Comparison of ENCODE assay signal across 1 fruit fly cellular context in the genomic region with DNA sequence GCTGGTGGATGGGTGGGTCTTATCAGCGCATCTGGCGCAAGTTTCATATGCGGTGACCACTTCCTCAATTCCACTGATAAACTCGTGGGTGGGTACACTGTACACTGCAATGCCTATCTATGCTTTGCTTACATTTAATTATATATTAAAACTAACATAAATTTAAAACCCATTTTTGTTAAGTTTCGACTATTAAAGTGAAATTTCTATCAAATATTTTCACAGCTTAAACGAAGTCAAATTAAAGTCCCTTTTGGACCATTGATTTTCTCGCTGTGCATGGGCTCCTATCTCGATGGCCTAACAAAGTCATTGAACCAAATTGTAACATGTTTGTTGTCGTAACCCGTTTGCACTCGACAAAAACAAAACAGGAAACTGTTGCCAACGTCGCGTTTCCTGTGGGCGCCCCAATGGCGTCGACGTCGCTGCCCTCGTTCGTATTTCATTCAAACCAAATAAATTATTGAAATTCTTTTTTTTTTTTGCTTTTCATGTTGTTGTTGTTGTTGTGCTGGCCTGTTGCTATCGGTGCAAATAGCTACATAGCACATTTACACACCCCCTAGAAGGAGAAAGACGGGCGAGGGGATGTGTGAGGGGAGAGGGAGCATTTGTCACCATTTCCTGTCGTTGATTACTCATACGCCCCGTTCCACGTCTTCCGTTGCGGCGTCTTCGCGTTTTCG.
TF ChIP-seq lines count a peak whose summit lies in the region.

No protein-coding gene starts in this region.

TF ChIP-seq in whole organism, embryonic, 481 proteins besides CTCF, POLR2A, EP300 and RAD21 (continued from another document):
- TF ChIP-seq jigr1 (GFP tag; IDR thresholded peaks at IDR 0.05; lab: Robert Waterston, UW) (no peak), mirr (GFP tag; optimal IDR thresholded peaks at IDR 0.05; lab: Kevin White, UChicago) (peak; percentile 48), Opbp (GFP tag; IDR thresholded peaks at IDR 0.05; lab: Robert Waterston, UW; ENCODE audit: partially characterized antibody) (no peak), CG11695 (GFP tag; IDR thresholded peaks at IDR 0.05; lab: Robert Waterston, UW) (peak; percentile 82), tap (tag; optimal IDR thresholded peaks at IDR 0.05; lab: Kevin White, UChicago) (peak; percentile 87), CG16863 (GFP tag; optimal IDR thresholded peaks at IDR 0.05; lab: Kevin White, UChicago) (no peak), nerfin-2 (GFP tag; IDR thresholded peaks at IDR 0.05; lab: Robert Waterston, UW; ENCODE audit: partially characterized antibody) (no peak), GATAe (GFP tag; conservative IDR thresholded peaks at IDR 0.05; lab: Robert Waterston, UW) (peak; percentile 93), CG1024 (GFP tag; IDR thresholded peaks at IDR 0.05; lab: Robert Waterston, UW) (peak; percentile 73), CG9797 (GFP tag; optimal IDR thresholded peaks at IDR 0.05; lab: Kevin White, UChicago) (no peak), CG8290 (GFP tag; optimal IDR thresholded peaks at IDR 0.05; lab: Kevin White, UChicago) (peak; percentile 43), CG8290 (tag; optimal IDR thresholded peaks at IDR 0.05; lab: Kevin White, UChicago) (peak in 1 of 2 experiments; percentile 55), zfh2 (GFP tag; optimal IDR thresholded peaks at IDR 0.05; lab: Kevin White, UChicago) (peak; percentile 2), CG32767 (GFP tag; IDR thresholded peaks at IDR 0.05; lab: Robert Waterston, UW) (peak; percentile 81), HmgD (GFP tag; optimal IDR thresholded peaks at IDR 0.05; lab: Kevin White, UChicago) (no peak), sens (GFP tag; lab: Kevin White, UChicago) (peak; percentile 92), MESR4 (GFP tag; optimal IDR thresholded peaks at IDR 0.05; lab: Kevin White, UChicago) (peak; percentile 9), Dfd (GFP tag; optimal IDR thresholded peaks at IDR 0.05; lab: Kevin White, UChicago) (no peak)
